Fruit fly (Drosophila melanogaster): ENCODE data around the gene Cyp12c1.

Cyp12c1 gene

DNA sequence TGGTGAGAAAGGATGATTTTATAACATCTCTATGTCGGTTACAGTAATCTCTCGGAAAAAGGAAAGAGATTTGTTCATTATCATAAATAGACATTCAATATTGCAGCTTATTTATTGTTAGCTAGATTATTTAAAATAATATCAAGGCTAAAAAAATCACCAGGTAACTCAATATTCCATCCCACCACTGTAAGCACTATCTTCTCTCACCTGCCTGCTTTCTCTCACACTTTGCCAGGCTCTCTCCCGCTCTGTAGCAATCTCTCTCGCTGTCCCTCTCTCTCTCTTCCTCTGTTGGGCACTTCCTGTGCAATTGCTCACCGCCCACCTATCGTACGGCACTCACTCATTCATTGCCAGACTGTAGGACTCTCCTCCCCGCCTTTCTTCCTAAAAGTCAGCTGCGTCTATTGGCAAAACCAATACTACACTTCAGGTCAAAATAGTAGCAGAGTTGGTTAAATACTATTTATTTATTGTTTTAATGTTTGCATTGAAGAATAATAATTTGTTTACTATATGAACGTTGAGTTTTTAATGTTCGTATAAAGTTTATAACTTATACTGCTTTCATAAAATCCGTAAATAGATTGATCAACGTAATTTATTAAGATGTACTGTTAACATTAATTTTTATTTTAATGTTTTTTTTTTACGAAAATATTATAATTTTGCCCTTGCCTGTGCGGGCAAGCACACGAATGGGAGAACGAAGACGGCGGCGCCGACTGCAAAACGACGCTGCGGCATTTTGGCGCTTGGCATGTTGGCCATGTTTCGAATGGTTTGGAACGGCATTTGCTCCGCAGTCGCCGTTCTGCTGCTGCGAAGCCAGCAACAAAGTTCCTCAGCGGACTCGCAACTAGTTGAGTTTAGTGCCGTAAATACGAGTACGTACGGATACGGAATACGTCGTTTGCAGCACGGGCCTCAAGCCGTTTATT, 45.3 kb downstream of the Cyp12c1 start (continued):
- TF ChIP-seq Ets97D (GFP tag; optimal IDR thresholded peaks at IDR 0.05), result peak; percentile 79
- TF ChIP-seq tin (GFP tag; optimal IDR thresholded peaks at IDR 0.05), result peak; percentile 91
- peak; percentile 98 for TF ChIP-seq CG6272 (GFP tag; IDR thresholded peaks at IDR 0.05)
- TF ChIP-seq so (GFP tag; IDR thresholded peaks at IDR 0.05), result peak; percentile 95
- peak; percentile 84 for TF ChIP-seq CG18011 (GFP tag; optimal IDR thresholded peaks at IDR 0.05)
- peak; percentile 88 for TF ChIP-seq BtbVII (GFP tag; optimal IDR thresholded peaks at IDR 0.05)
- peak; percentile 97 for TF ChIP-seq B-H1 (GFP tag; IDR thresholded peaks at IDR 0.05)
- TF ChIP-seq Lpt (GFP tag; optimal IDR thresholded peaks at IDR 0.05), result no peak
- peak; percentile 52 for TF ChIP-seq en (GFP tag; optimal IDR thresholded peaks at IDR 0.05)
- TF ChIP-seq Nf-YB (GFP tag; optimal IDR thresholded peaks at IDR 0.05), result peak; percentile 75
- TF ChIP-seq Nf-YC (tag; optimal IDR thresholded peaks at IDR 0.05), result peak; percentile 60
- peak; percentile 83 for TF ChIP-seq CG12104 (GFP tag; optimal IDR thresholded peaks at IDR 0.05)
- TF ChIP-seq ac (GFP tag; optimal IDR thresholded peaks at IDR 0.05), result peak; percentile 53
- no peak for TF ChIP-seq fru (optimal IDR thresholded peaks at IDR 0.05)
- peak; percentile 92 for TF ChIP-seq Dip3 (GFP tag; optimal IDR thresholded peaks at IDR 0.05)
- TF ChIP-seq Gug (GFP tag; IDR thresholded peaks at IDR 0.05), result peak; percentile 95
- peak; percentile 98 for TF ChIP-seq ttk (GFP tag; IDR thresholded peaks at IDR 0.05)
- peak; percentile 94 for TF ChIP-seq Hmr (GFP tag; optimal IDR thresholded peaks at IDR 0.05)
- TF ChIP-seq exex (tag; optimal IDR thresholded peaks at IDR 0.05), result peak; percentile 62
- TF ChIP-seq grn (GFP tag; optimal IDR thresholded peaks at IDR 0.05), result peak; percentile 16
- peak; percentile 70 for TF ChIP-seq CG8924 (tag; optimal IDR thresholded peaks at IDR 0.05)
- TF ChIP-seq otp (GFP tag; IDR thresholded peaks at IDR 0.05), result peak; percentile 94
- TF ChIP-seq CG12071 (GFP tag; optimal IDR thresholded peaks at IDR 0.05), result peak; percentile 88
- TF ChIP-seq CG1832 (GFP tag; optimal IDR thresholded peaks at IDR 0.05), result no peak
- TF ChIP-seq CG17359 (tag; optimal IDR thresholded peaks at IDR 0.05), result peak; percentile 93
- peak in 1 of 2 experiments; percentile 92 for TF ChIP-seq Dfd (GFP tag; optimal IDR thresholded peaks at IDR 0.05)
- peak; percentile 94 for TF ChIP-seq CG10543 (GFP tag; optimal IDR thresholded peaks at IDR 0.05)
- peak; percentile 99 for TF ChIP-seq CG9932 (GFP tag; IDR thresholded peaks at IDR 0.05)
- TF ChIP-seq CG12391 (tag; optimal IDR thresholded peaks at IDR 0.05), result peak; percentile 89
- peak; percentile 72 for TF ChIP-seq Antp (GFP tag; optimal IDR thresholded peaks at IDR 0.05)
- peak; percentile 53 for TF ChIP-seq CG2875 (GFP tag; optimal IDR thresholded peaks at IDR 0.05)
- peak; percentile 80 for TF ChIP-seq Max (GFP tag; optimal IDR thresholded peaks at IDR 0.05)
- peak; percentile 54; the same call in 1 of the 2 replicates for TF ChIP-seq CG42726 (GFP tag; IDR thresholded peaks at IDR 0.05; ENCODE audit: partially characterized antibody)
- peak; percentile 91 for TF ChIP-seq CG43689 (GFP tag; IDR thresholded peaks at IDR 0.05)
- TF ChIP-seq HLHmδ (GFP tag; optimal IDR thresholded peaks at IDR 0.05), result peak; percentile 36
- peak; percentile 98 for TF ChIP-seq row (GFP tag; IDR thresholded peaks at IDR 0.05)
- peak; percentile 97 for TF ChIP-seq CG13624 (GFP tag; optimal IDR thresholded peaks at IDR 0.05)
- TF ChIP-seq wek (GFP tag; optimal IDR thresholded peaks at IDR 0.05), result no peak
- peak; percentile 93 for TF ChIP-seq CG6689 (GFP tag; IDR thresholded peaks at IDR 0.05)
- peak; percentile 98 for TF ChIP-seq sens (GFP tag)
- TF ChIP-seq TFAM (GFP tag; optimal IDR thresholded peaks at IDR 0.05), result peak; percentile 53
- peak; percentile 78 for TF ChIP-seq CG10462 (GFP tag; optimal IDR thresholded peaks at IDR 0.05)
- peak; percentile 23 for TF ChIP-seq trem (tag; optimal IDR thresholded peaks at IDR 0.05)
- TF ChIP-seq D (optimal IDR thresholded peaks at IDR 0.05), result no peak
- TF ChIP-seq D (GFP tag; optimal IDR thresholded peaks at IDR 0.05), result peak; percentile 67
- peak; percentile 98 for TF ChIP-seq CG3847 (GFP tag; IDR thresholded peaks at IDR 0.05)
- TF ChIP-seq CG11093 (GFP tag; IDR thresholded peaks at IDR 0.05), result peak; percentile 92
- peak; percentile 97 for TF ChIP-seq CG31441 (GFP tag; IDR thresholded peaks at IDR 0.05)
- TF ChIP-seq btn (GFP tag; optimal IDR thresholded peaks at IDR 0.05), result peak; percentile 71
- TF ChIP-seq stwl (tag; optimal IDR thresholded peaks at IDR 0.05), result no peak

Data from whole organism, embryonic.